Worm (Caenorhabditis elegans) whole organism, mixed stage, embryonic: ENCODE results near the gene Y61A9LA.10.

Source experiments
- bed-3 ChIP-seq: fragments of 200-800 bp; sonication (Bioruptor generic); optimal IDR thresholded peaks from 3 replicates; lab custom pipeline; 2018; ENCODE audit warnings: mild to moderate bottlenecking, missing genetic modification characterization, moderate library complexity, missing compliant biosample characterization
- blmp-1 ChIP-seq: fragments of 150-350 bp; optimal IDR thresholded peaks from 2 replicates; lab custom pipeline; 2014; ENCODE audit warnings: missing biosample characterization, missing genetic modification characterization
- elt-1 ChIP-seq: sonication (generic microtip); optimal IDR thresholded peaks from 2 replicates; lab custom pipeline; 2017; ENCODE audit warnings: missing genetic modification characterization, mild to moderate bottlenecking, missing compliant biosample characterization, antibody characterized with exemption, moderate library complexity, borderline replicate concordance; ENCODE audit not compliant: insufficient read depth
- elt-3 ChIP-seq: fragments of 150-350 bp; optimal IDR thresholded peaks from 2 replicates; lab custom pipeline; 2014; ENCODE audit warnings: missing biosample characterization, missing genetic modification characterization
- ham-2 ChIP-seq: fragments of 200-800 bp; sonication (Bioruptor generic); optimal IDR thresholded peaks from 2 replicates; lab custom pipeline; 2018; ENCODE audit warnings: mild to moderate bottlenecking, missing genetic modification characterization, missing compliant biosample characterization
- mls-2 ChIP-seq: sonication (generic microtip); optimal IDR thresholded peaks from 2 replicates; lab custom pipeline; 2016; ENCODE audit warnings: mild to moderate bottlenecking, missing genetic modification characterization, moderate library complexity, missing compliant biosample characterization
- unc-39 ChIP-seq: fragments of 150-350 bp; optimal IDR thresholded peaks from 2 replicates; lab custom pipeline; 2014; ENCODE audit warnings: missing biosample characterization, missing genetic modification characterization
- ztf-11 ChIP-seq: fragments of 150-350 bp; optimal IDR thresholded peaks from 2 replicates; lab custom pipeline; 2014; ENCODE audit warnings: missing biosample characterization, missing genetic modification characterization

DNA sequence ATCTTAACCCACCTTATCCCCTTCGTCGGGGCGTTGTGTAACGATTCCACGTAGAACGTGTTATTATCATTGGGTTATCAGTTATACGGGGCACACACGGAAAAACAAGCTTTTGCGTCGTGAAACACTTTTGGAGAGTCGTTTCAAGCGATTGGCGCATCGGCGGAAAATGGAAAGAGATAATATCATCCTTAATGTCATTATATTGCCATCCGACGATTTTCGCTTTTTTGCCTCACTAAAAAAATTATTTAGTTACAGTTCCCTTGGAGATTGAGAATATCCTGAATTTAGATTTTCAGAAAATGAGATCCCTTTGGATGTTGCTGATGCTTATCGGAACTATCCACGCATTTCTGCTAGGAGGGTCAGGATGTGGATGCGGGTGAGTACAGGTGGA, 32.9 kb upstream of the Y61A9LA.10 start, which contains the start of gene F41F3.8:
- no peak for TF ChIP-seq elt-3
- no peak for TF ChIP-seq elt-1
- TF ChIP-seq ham-2 (GFP tag; lab: Kevin White, UChicago), result no peak
- TF ChIP-seq unc-39 (tag; lab: Kevin White, UChicago), result no peak
- TF ChIP-seq ztf-11 (tag; lab: Kevin White, UChicago), result no peak
- no peak for TF ChIP-seq mls-2 (tag; lab: Kevin White, UChicago)
- TF ChIP-seq bed-3 (GFP tag; lab: Kevin White, UChicago), result no peak
- TF ChIP-seq blmp-1, result no peak
